Fruit fly (Drosophila melanogaster) whole organism, wandering third instar larva: ENCODE measurements around the gene Nmd3.

ENCODE experiments used
- Abd-B ChIP-seq: fragments of >200 bp; optimal IDR thresholded peaks from 2 replicates; lab custom pipeline; 2017; ENCODE audit warnings: missing biosample characterization, missing genetic modification characterization
- CG9705 ChIP-seq: fragments of 200-800 bp; sonication (Bioruptor generic); optimal IDR thresholded peaks from 2 replicates; lab custom pipeline; 2018; ENCODE audit warnings: missing biosample characterization, mild to moderate bottlenecking, missing genetic modification characterization
- Dif ChIP-seq: fragments of 200-275, 200-300 bp; sonication (Bioruptor generic); optimal IDR thresholded peaks from 2 replicates; lab custom pipeline; 2018; ENCODE audit warnings: missing biosample characterization, missing genetic modification characterization; ENCODE audit not compliant: partially characterized antibody
- GATAd ChIP-seq: sonication (Bioruptor generic); optimal IDR thresholded peaks from 2 replicates; lab custom pipeline; 2016; ENCODE audit warnings: missing biosample characterization, missing genetic modification characterization
- HLH106 ChIP-seq: fragments of 200-800 bp; optimal IDR thresholded peaks from 3 replicates; lab custom pipeline; 2019; ENCODE audit warnings: missing biosample characterization, mild to moderate bottlenecking, missing genetic modification characterization, moderate library complexity
- Hnf4 ChIP-seq: fragments of 200-800 bp; sonication (Bioruptor generic); optimal IDR thresholded peaks from 2 replicates; lab custom pipeline; 2016; ENCODE audit warnings: missing biosample characterization, mild to moderate bottlenecking, missing genetic modification characterization
- Hr78 ChIP-seq: fragments of >200 bp; optimal IDR thresholded peaks from 2 replicates; lab custom pipeline; 2017; ENCODE audit warnings: missing biosample characterization, missing genetic modification characterization
- Hr83 ChIP-seq: fragments of 200-300 bp; sonication (Bioruptor generic); optimal IDR thresholded peaks from 2 replicates; lab custom pipeline; 2016; ENCODE audit warnings: missing biosample characterization, mild to moderate bottlenecking, missing genetic modification characterization, moderate library complexity; ENCODE audit not compliant: poor library complexity, severe bottlenecking
- Jra ChIP-seq: sonication (Bioruptor generic); optimal IDR thresholded peaks from 2 replicates; lab custom pipeline; 2016; ENCODE audit warnings: missing biosample characterization, missing genetic modification characterization
- Mio ChIP-seq: sonication (Bioruptor generic); optimal IDR thresholded peaks from 2 replicates; lab custom pipeline; 2016; ENCODE audit warnings: missing biosample characterization, missing genetic modification characterization
- Myc ChIP-seq: fragments of >200 bp; optimal IDR thresholded peaks from 2 replicates; lab custom pipeline; 2017
- N ChIP-seq: fragments of >200 bp; optimal IDR thresholded peaks from 2 replicates; lab custom pipeline; 2018; ENCODE audit warnings: missing biosample characterization, missing external identifiers, missing genetic modification characterization
- OdsH ChIP-seq: fragments of 200-800 bp; sonication (Bioruptor generic); optimal IDR thresholded peaks from 2 replicates; lab custom pipeline; 2016; ENCODE audit warnings: missing biosample characterization, mild to moderate bottlenecking, missing genetic modification characterization
- Rel ChIP-seq, 2 experiments: fragments of 200-800 bp; sonication (Bioruptor generic) in 1 of 2; optimal IDR thresholded peaks; 2 replicates in 1 of 2; 3 replicates in 1 of 2; lab custom pipeline; 2016 to 2019; ENCODE audit warnings: mild to moderate bottlenecking in 2 of 2, missing biosample characterization in 2 of 2, missing genetic modification characterization in 2 of 2, moderate library complexity in 1 of 2
- Sp1 ChIP-seq: fragments of 200-800 bp; sonication (Bioruptor generic); optimal IDR thresholded peaks from 3 replicates; lab custom pipeline; 2019; ENCODE audit warnings: missing biosample characterization, mild to moderate bottlenecking, missing genetic modification characterization, moderate library complexity
- br ChIP-seq: fragments of 200-800 bp; sonication (Bioruptor generic); optimal IDR thresholded peaks from 2 replicates; lab custom pipeline; 2016; ENCODE audit warnings: missing biosample characterization, missing genetic modification characterization
- dl ChIP-seq, 2 experiments: fragments of 175-275, 200-275 bp in 1 of 2; fragments of 200-275 bp in 1 of 2; sonication (Bioruptor generic); optimal IDR thresholded peaks; lab custom pipeline; 2018; ENCODE audit warnings: mild to moderate bottlenecking in 2 of 2, missing biosample characterization in 2 of 2, missing genetic modification characterization in 2 of 2, moderate library complexity in 2 of 2; ENCODE audit not compliant: partially characterized antibody in 2 of 2, insufficient read depth in 1 of 2
- dmrt93B ChIP-seq: fragments of 200-800 bp; sonication (Bioruptor generic); optimal IDR thresholded peaks from 2 replicates; lab custom pipeline; 2018; ENCODE audit warnings: missing biosample characterization, mild to moderate bottlenecking, missing genetic modification characterization
- dsf ChIP-seq: sonication (Bioruptor generic); optimal IDR thresholded peaks from 2 replicates; lab custom pipeline; 2016; ENCODE audit warnings: missing biosample characterization, missing genetic modification characterization, borderline replicate concordance
- ey ChIP-seq: fragments of 200-800 bp; sonication (Bioruptor generic); optimal IDR thresholded peaks from 2 replicates; lab custom pipeline; 2016; ENCODE audit warnings: missing biosample characterization, missing genetic modification characterization
- foxo ChIP-seq, 2 experiments: fragments of 200-800 bp; sonication (Bioruptor generic); optimal IDR thresholded peaks; 2 replicates in 1 of 2; 3 replicates in 1 of 2; lab custom pipeline; 2016 to 2017; ENCODE audit warnings: missing biosample characterization in 2 of 2, missing genetic modification characterization in 2 of 2
- fru ChIP-seq: fragments of 200-800 bp; sonication (Bioruptor generic); optimal IDR thresholded peaks from 3 replicates; lab custom pipeline; 2016; ENCODE audit warnings: missing biosample characterization, mild to moderate bottlenecking, missing genetic modification characterization
- h ChIP-seq: fragments of 200-800 bp; sonication (Bioruptor generic); optimal IDR thresholded peaks from 3 replicates; lab custom pipeline; 2016; ENCODE audit warnings: missing biosample characterization, mild to moderate bottlenecking, missing genetic modification characterization
- lola ChIP-seq: fragments of >200 bp; optimal IDR thresholded peaks from 2 replicates; lab custom pipeline; 2017; ENCODE audit warnings: missing biosample characterization, missing genetic modification characterization
- pan ChIP-seq: fragments of >200 bp; optimal IDR thresholded peaks from 2 replicates; lab custom pipeline; 2017
- psq ChIP-seq: fragments of 200-800 bp; sonication (Bioruptor generic); optimal IDR thresholded peaks from 3 replicates; lab custom pipeline; 2017; ENCODE audit warnings: missing biosample characterization, mild to moderate bottlenecking, missing genetic modification characterization, moderate library complexity
- rgr ChIP-seq: fragments of 200-800 bp; sonication (Bioruptor generic); optimal IDR thresholded peaks from 3 replicates; lab custom pipeline; 2016; ENCODE audit warnings: missing biosample characterization, mild to moderate bottlenecking, missing genetic modification characterization
- sage ChIP-seq: fragments of 200-800 bp; sonication (Bioruptor generic); optimal IDR thresholded peaks from 2 replicates; lab custom pipeline; 2016; ENCODE audit warnings: missing biosample characterization, mild to moderate bottlenecking, missing genetic modification characterization
- sv ChIP-seq: fragments of 200-800 bp; sonication (Bioruptor generic); optimal IDR thresholded peaks from 3 replicates; lab custom pipeline; 2016; ENCODE audit warnings: missing biosample characterization, missing genetic modification characterization
- tai ChIP-seq: sonication (Bioruptor generic); optimal IDR thresholded peaks from 2 replicates; lab custom pipeline; 2016; ENCODE audit warnings: missing biosample characterization, missing genetic modification characterization
- usp ChIP-seq: fragments of >200 bp; optimal IDR thresholded peaks from 2 replicates; lab custom pipeline; 2017; ENCODE audit warnings: missing biosample characterization, missing genetic modification characterization
- woc ChIP-seq: sonication (Bioruptor generic); optimal IDR thresholded peaks from 2 replicates; lab custom pipeline; 2016; ENCODE audit warnings: missing biosample characterization, mild to moderate bottlenecking, missing genetic modification characterization

The Nmd3 gene

dm6 chrX:2186555-2186954 is 2.1 kb upstream of the Nmd3 start, which contains the start of gene CG17777:
TSS of gene CG17777 (plus strand) at chrX:2186855.
- TF ChIP-seq sage (GFP tag; lab: Kevin White, UChicago) (no peak), Myc (lab: Kevin White, UChicago) (no peak), rgr (GFP tag; lab: Kevin White, UChicago) (no peak), dmrt93B (no peak), tai (GFP tag; lab: Kevin White, UChicago) (no peak), pan (no peak), Mio (GFP tag; lab: Kevin White, UChicago) (no peak), Hr78 (GFP tag; lab: Kevin White, UChicago) (no peak), lola (no peak), Hnf4 (no peak), br (no peak), sv (no peak)

- no peak for TF ChIP-seq Rel (GFP tag; optimal IDR thresholded peaks at IDR 0.05; lab: Kevin White, UChicago)
- TF ChIP-seq Rel (tag; optimal IDR thresholded peaks at IDR 0.05; lab: Kevin White, UChicago), result peak; percentile 20
- no peak for TF ChIP-seq HLH106 (tag; lab: Kevin White, UChicago)
- TF ChIP-seq Myc (lab: Kevin White, UChicago), result peak; percentile 71
Observed at dm6 chrX:2180750-2181261, 3.7 kb downstream of the Nmd3 start, which contains the start of gene pn. TSS of gene pn (plus strand) at chrX:2181211.

- TF ChIP-seq psq (GFP tag; lab: Kevin White, UChicago) (no peak), rgr (GFP tag; lab: Kevin White, UChicago) (no peak), GATAd (no peak), sv (no peak), dl (GFP tag; optimal IDR thresholded peaks at IDR 0.05; lab: Kevin White, UChicago; ENCODE audit: insufficient read depth in 1 of 2, partially characterized antibody in 2 of 2) (no peak), fru (GFP tag; lab: Kevin White, UChicago) (no peak), sage (GFP tag; lab: Kevin White, UChicago) (no peak), Mio (GFP tag; lab: Kevin White, UChicago) (no peak), Sp1 (GFP tag; lab: Kevin White, UChicago) (no peak), foxo (GFP tag; optimal IDR thresholded peaks at IDR 0.05; lab: Kevin White, UChicago) (no peak), Dif (GFP tag; lab: Kevin White, UChicago) (no peak), Rel (GFP tag; optimal IDR thresholded peaks at IDR 0.05; lab: Kevin White, UChicago) (no peak), Rel (tag; optimal IDR thresholded peaks at IDR 0.05; lab: Kevin White, UChicago) (no peak), Hnf4 (no peak), ey (GFP tag; lab: Kevin White, UChicago) (no peak), woc (no peak), Myc (lab: Kevin White, UChicago) (no peak), Jra (GFP tag; lab: Kevin White, UChicago) (no peak), lola (no peak), HLH106 (tag; lab: Kevin White, UChicago) (no peak), OdsH (no peak)
Observed at dm6 chrX:2178802-2179201, 5.7 kb downstream of the Nmd3 start, which contains the start of gene Cyp4ae1. TSS of gene Cyp4ae1 (plus strand) at chrX:2179007.

dm6 chrX:2175956-2176469 is 8.5 kb downstream of the Nmd3 start, which contains the start of gene Cyp4d2:
TSS of gene Cyp4d2 (plus strand) at chrX:2176006.
- TF ChIP-seq usp (GFP tag; lab: Kevin White, UChicago), result no peak
- no peak for TF ChIP-seq h (GFP tag; lab: Kevin White, UChicago)
- no peak for TF ChIP-seq dl (GFP tag; optimal IDR thresholded peaks at IDR 0.05; lab: Kevin White, UChicago; ENCODE audit: insufficient read depth in 1 of 2, partially characterized antibody in 2 of 2)
- TF ChIP-seq dsf (GFP tag; lab: Kevin White, UChicago), result no peak
- TF ChIP-seq pan, result no peak
- no peak for TF ChIP-seq Jra (GFP tag; lab: Kevin White, UChicago)
- no peak for TF ChIP-seq HLH106 (tag; lab: Kevin White, UChicago)
- no peak for TF ChIP-seq Hr78 (GFP tag; lab: Kevin White, UChicago)
- no peak for TF ChIP-seq sv
- TF ChIP-seq br, result no peak
- TF ChIP-seq Hr83, result no peak
- TF ChIP-seq sage (GFP tag; lab: Kevin White, UChicago), result no peak
- TF ChIP-seq Dif (GFP tag; lab: Kevin White, UChicago), result no peak
- TF ChIP-seq OdsH, result no peak
- TF ChIP-seq Abd-B, result no peak
- no peak for TF ChIP-seq Sp1 (GFP tag; lab: Kevin White, UChicago)
- no peak for TF ChIP-seq CG9705 (GFP tag; lab: Kevin White, UChicago)
- TF ChIP-seq fru (GFP tag; lab: Kevin White, UChicago), result no peak
- no peak for TF ChIP-seq ey (GFP tag; lab: Kevin White, UChicago)
- TF ChIP-seq N, result no peak
- TF ChIP-seq, all 38 proteins: peak for 0
